Fruit fly (Drosophila melanogaster): ENCODE results near the gene CG9215.
A peak's percentile ranks its signal among the peaks of the same experiment; 100 is the strongest.

The CG9215 gene

DNA sequence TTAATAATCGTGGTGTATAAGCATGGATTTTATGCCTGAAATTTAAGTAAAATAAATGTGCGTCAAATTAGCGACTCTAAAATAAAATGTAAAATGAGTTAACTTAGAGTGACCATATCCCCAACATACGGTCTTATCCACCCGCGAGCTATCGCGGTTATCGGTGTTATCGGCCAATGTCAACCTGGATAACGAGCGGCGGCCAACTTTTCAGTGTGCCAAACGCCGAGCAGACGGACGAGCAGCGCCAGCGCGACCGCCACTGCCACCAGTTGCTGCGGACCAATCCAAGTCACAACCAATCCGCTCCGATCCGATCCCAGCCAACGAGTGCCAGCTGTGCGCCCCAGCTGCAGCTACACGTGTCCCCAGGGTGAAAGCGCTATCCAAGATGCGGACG, 4.6 kb downstream of the CG9215 start, which contains the start of the genes cerv and CG7872 (continued):
- no peak for TF ChIP-seq CG11902 (GFP tag; optimal IDR thresholded peaks at IDR 0.05)
- TF ChIP-seq cyc (GFP tag; optimal IDR thresholded peaks at IDR 0.05) = no peak
- no peak for TF ChIP-seq CG6792 (GFP tag; optimal IDR thresholded peaks at IDR 0.05)
- TF ChIP-seq CG32006 (GFP tag; optimal IDR thresholded peaks at IDR 0.05) = no peak
- TF ChIP-seq CG6163 (GFP tag; IDR thresholded peaks at IDR 0.05) = no peak
- TF ChIP-seq CG8319 (GFP tag; optimal IDR thresholded peaks at IDR 0.05) = no peak

DNA sequence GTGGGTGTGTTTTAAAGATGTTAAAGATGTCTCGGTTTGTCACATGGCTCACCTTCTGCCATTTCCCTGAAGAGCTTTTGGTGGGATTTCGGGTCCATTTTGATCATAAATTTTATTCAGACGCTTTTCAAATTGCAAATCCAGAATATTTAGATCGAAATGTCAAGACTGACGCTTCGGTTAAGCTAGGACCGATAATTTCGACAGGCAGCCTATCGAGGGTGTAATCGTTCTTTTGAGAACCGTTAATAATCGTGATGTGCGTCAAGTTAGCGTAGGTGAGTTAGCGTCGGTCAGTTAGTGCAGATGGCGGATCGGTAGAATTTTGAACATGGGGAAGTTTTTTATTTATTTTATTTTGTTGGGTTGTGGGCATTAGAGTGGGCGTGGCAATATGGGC, 7.1 kb downstream of the CG9215 start, which contains the start of gene CG42299:
CG42299 (minus strand) TSS at position 127 of the 400 bp plus-strand sequence.
- TF ChIP-seq CG31627 (GFP tag; optimal IDR thresholded peaks at IDR 0.05) = no peak
- no peak for TF ChIP-seq Gug (GFP tag; IDR thresholded peaks at IDR 0.05)
- no peak for TF ChIP-seq Eip78C (GFP tag)
- no peak for TF ChIP-seq net (GFP tag; optimal IDR thresholded peaks at IDR 0.05)
- TF ChIP-seq CG34406 (GFP tag; optimal IDR thresholded peaks at IDR 0.05) = no peak
- no peak for TF ChIP-seq topi (GFP tag; optimal IDR thresholded peaks at IDR 0.05)
- TF ChIP-seq fkh (GFP tag; optimal IDR thresholded peaks at IDR 0.05) = no peak
- TF ChIP-seq vri (GFP tag; optimal IDR thresholded peaks at IDR 0.05) = no peak
- TF ChIP-seq CG10669 (GFP tag; optimal IDR thresholded peaks at IDR 0.05) = no peak
- TF ChIP-seq CG6854 (GFP tag; optimal IDR thresholded peaks at IDR 0.05) = no peak

DNA sequence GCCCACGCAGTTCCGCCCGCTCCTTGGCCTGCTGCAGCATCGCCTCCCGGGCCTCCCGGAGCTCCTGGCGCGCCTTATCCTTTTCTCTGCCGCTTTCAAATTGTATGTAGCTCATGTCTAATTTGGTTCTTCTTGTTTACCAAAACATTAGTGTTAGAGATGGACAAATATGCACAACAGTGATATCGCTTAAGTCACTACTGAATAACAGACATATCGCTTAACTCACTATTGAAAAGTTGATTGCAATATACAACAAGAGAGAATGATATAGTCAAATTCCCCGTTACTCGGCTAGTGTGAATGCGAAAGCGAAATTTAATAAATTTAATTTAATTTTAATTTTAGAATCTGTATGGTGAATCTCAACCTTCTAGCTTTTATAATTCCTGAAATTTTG, 8.3 kb downstream of the CG9215 start, which contains the start of gene CG9213:
CG9213 (minus strand) TSS at position 152 of the 400 bp plus-strand sequence.
- TF ChIP-seq CG6792 (GFP tag; optimal IDR thresholded peaks at IDR 0.05) = no peak
- peak; percentile 55 for TF ChIP-seq Eip78C (GFP tag)
- no peak for TF ChIP-seq CG6854 (GFP tag; optimal IDR thresholded peaks at IDR 0.05)
- peak; percentile 4 for TF ChIP-seq esn (GFP tag; optimal IDR thresholded peaks at IDR 0.05)
- TF ChIP-seq fkh (GFP tag; optimal IDR thresholded peaks at IDR 0.05) = peak; percentile 78
- TF ChIP-seq Sox102F (GFP tag; optimal IDR thresholded peaks at IDR 0.05) = no peak
- TF ChIP-seq CG16779 (tag; optimal IDR thresholded peaks at IDR 0.05) = no peak
- TF ChIP-seq Hr38 (GFP tag; optimal IDR thresholded peaks at IDR 0.05) = no peak
- no peak for TF ChIP-seq CG7368 (GFP tag; optimal IDR thresholded peaks at IDR 0.05)
- TF ChIP-seq CG15336 (GFP tag; IDR thresholded peaks at IDR 0.05) = no peak

DNA sequence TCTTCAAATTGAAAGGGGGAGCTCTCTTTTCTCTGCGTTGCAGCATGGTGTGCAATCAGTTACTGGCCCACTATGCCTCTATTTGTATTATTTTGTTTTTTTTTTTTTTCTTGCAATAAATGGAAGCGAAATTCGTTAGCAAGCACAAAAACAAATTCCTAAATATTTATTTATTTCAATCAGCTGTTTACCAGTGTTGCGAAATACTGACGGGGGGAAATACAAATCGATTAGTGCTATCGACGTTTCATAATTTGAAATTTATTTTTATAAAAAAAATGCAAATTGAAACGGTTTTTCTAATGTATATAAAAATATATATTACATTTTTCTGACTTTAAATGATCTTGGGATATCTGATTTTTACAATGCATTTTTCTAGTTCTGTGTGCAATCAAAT, 10.7 kb downstream of the CG9215 start, which contains the start of gene CG15643:
CG15643 (minus strand) TSS at position 211 of the 400 bp plus-strand sequence.
- no peak for TF ChIP-seq CG8632 (GFP tag; optimal IDR thresholded peaks at IDR 0.05)
- TF ChIP-seq Eip78C (GFP tag) = peak; percentile 64
- TF ChIP-seq fkh (GFP tag; optimal IDR thresholded peaks at IDR 0.05) = peak; percentile 45
- no peak for TF ChIP-seq CG15336 (GFP tag; IDR thresholded peaks at IDR 0.05)

DNA sequence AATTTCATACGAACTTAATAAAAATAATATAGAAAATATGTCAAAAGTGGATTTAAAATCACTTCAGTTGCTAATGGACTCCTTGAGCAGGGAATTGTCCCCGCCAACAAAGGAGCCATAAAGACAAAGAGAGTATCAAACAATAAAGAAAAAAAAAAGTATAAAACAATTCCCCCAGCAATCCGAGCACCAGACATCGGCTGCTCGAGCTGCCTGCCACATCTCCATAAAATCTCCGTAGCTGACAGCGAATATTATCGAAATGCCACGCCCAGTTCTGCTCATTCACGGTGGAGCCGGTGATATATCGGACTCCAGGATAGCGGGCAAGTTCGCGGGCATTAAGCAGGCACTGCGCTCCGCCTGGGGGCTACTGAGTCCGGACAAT, 13.7 kb downstream of the CG9215 start, which contains the start of gene CG7860:
CG7860 (plus strand) TSS at position 11 of the 388 bp plus-strand sequence.
- no peak for TF ChIP-seq Hr39 (GFP tag; optimal IDR thresholded peaks at IDR 0.05)
- TF ChIP-seq CG34406 (GFP tag; optimal IDR thresholded peaks at IDR 0.05) = peak; percentile 30
- no peak for TF ChIP-seq svp (GFP tag)
- peak; percentile 79 for TF ChIP-seq Sox14 (GFP tag; optimal IDR thresholded peaks at IDR 0.05)
- no peak for TF ChIP-seq CG8319 (GFP tag; optimal IDR thresholded peaks at IDR 0.05)
- peak; percentile 55; the same call in 2 of the 3 replicates for TF ChIP-seq CG6163 (GFP tag; IDR thresholded peaks at IDR 0.05)
- TF ChIP-seq CG8632 (GFP tag; optimal IDR thresholded peaks at IDR 0.05) = no peak
- no peak for TF ChIP-seq fd59A (GFP tag; optimal IDR thresholded peaks at IDR 0.05)
- peak; percentile 10 for TF ChIP-seq CG9139 (GFP tag; optimal IDR thresholded peaks at IDR 0.05)
- peak; percentile 20 for TF ChIP-seq CG3919 (GFP tag; optimal IDR thresholded peaks at IDR 0.05)
- TF ChIP-seq CG6808 (GFP tag; optimal IDR thresholded peaks at IDR 0.05) = no peak
- TF ChIP-seq esn (GFP tag; optimal IDR thresholded peaks at IDR 0.05) = peak; percentile 19
- TF ChIP-seq Eip78C (GFP tag) = peak; percentile 73
- TF ChIP-seq CG1621 (tag; optimal IDR thresholded peaks at IDR 0.05) = peak; percentile 39
- TF ChIP-seq topi (GFP tag; optimal IDR thresholded peaks at IDR 0.05) = peak; percentile 6
- TF ChIP-seq ss (GFP tag; optimal IDR thresholded peaks at IDR 0.05) = peak; percentile 19 to 37
- TF ChIP-seq CG4318 (GFP tag; optimal IDR thresholded peaks at IDR 0.05) = no peak

Data from whole organism, prepupa.